Fruit fly (Drosophila melanogaster) whole organism, embryonic: Measurements from ENCODE around the gene CG5863.
A peak's percentile ranks its signal among the peaks of the same experiment; 100 is the strongest.

Experiments
- Ada2b ChIP-seq: fragments of 200-800 bp; sonication (Bioruptor generic); IDR thresholded peaks from 2 replicates; pipeline ENCODE4 v1.3.6; 2022; ENCODE audit warnings: missing biosample characterization, missing genetic modification characterization
- Atf6 ChIP-seq: fragments of 200-800 bp; sonication (Bioruptor generic); IDR thresholded peaks from 2 replicates; pipeline ENCODE4 v1.3.6; 2022; ENCODE audit warnings: missing biosample characterization, missing genetic modification characterization
- B-H2 ChIP-seq: fragments of 200-800 bp; sonication (Bioruptor generic); optimal IDR thresholded peaks from 2 replicates; lab custom pipeline; 2018; ENCODE audit warnings: missing biosample characterization, mild to moderate bottlenecking, missing genetic modification characterization
- CG10267 ChIP-seq: fragments of 200-800 bp; sonication (Bioruptor generic); optimal IDR thresholded peaks from 2 replicates; lab custom pipeline; 2018; ENCODE audit warnings: missing biosample characterization, mild to moderate bottlenecking, missing genetic modification characterization, moderate library complexity
- CG10462 ChIP-seq: fragments of 200-800 bp; sonication (Bioruptor generic); optimal IDR thresholded peaks from 2 replicates; lab custom pipeline; 2016; ENCODE audit warnings: missing biosample characterization, missing genetic modification characterization
- CG10979 ChIP-seq: fragments of 200-800 bp; sonication (Bioruptor generic); optimal IDR thresholded peaks from 2 replicates; lab custom pipeline; 2018; ENCODE audit warnings: missing biosample characterization, mild to moderate bottlenecking, missing genetic modification characterization, moderate library complexity
- CG12104 ChIP-seq: fragments of 200-800 bp; sonication (Bioruptor generic); optimal IDR thresholded peaks from 3 replicates; lab custom pipeline; 2016; ENCODE audit warnings: missing biosample characterization, missing genetic modification characterization
- CG12155 ChIP-seq: fragments of 200-800 bp; sonication (Bioruptor generic); optimal IDR thresholded peaks from 3 replicates; lab custom pipeline; 2016; ENCODE audit warnings: missing biosample characterization, missing genetic modification characterization
- CG12299 ChIP-seq: fragments of 200-800 bp; sonication (Bioruptor generic); optimal IDR thresholded peaks from 2 replicates; lab custom pipeline; 2018; ENCODE audit warnings: missing biosample characterization, mild to moderate bottlenecking, missing genetic modification characterization
- CG1233 ChIP-seq: fragments of 200-800 bp; sonication (Bioruptor generic); optimal IDR thresholded peaks from 4 replicates; lab custom pipeline; 2018; ENCODE audit warnings: missing biosample characterization, mild to moderate bottlenecking, missing genetic modification characterization
- CG13287 ChIP-seq: fragments of 200-800 bp; sonication (Bioruptor generic); IDR thresholded peaks from 2 replicates; pipeline ENCODE4 v1.3.6; 2022; ENCODE audit warnings: missing biosample characterization, missing genetic modification characterization; ENCODE audit not compliant: partially characterized antibody
- CG15269 ChIP-seq: fragments of 200-800 bp; sonication (Bioruptor generic); optimal IDR thresholded peaks from 2 replicates; lab custom pipeline; 2018; ENCODE audit warnings: missing biosample characterization, mild to moderate bottlenecking, missing genetic modification characterization, moderate library complexity
- CG17186 ChIP-seq: fragments of 200-800 bp; sonication (Bioruptor generic); optimal IDR thresholded peaks from 3 replicates; lab custom pipeline; 2017; ENCODE audit warnings: missing biosample characterization, missing genetic modification reagents, missing genetic modification characterization
- CG17359 ChIP-seq: fragments of 200-800 bp; sonication (Bioruptor generic); optimal IDR thresholded peaks from 3 replicates; lab custom pipeline; 2018; ENCODE audit warnings: missing biosample characterization, mild to moderate bottlenecking, missing genetic modification characterization, moderate library complexity
- CG18262 ChIP-seq: fragments of 200-800 bp; optimal IDR thresholded peaks from 3 replicates; lab custom pipeline; 2019; ENCODE audit warnings: missing biosample characterization, mild to moderate bottlenecking, missing genetic modification characterization, moderate library complexity
- CG2199 ChIP-seq: fragments of 200-800 bp; sonication (Bioruptor generic); IDR thresholded peaks from 3 replicates; pipeline ENCODE4 v1.3.6; 2022; ENCODE audit warnings: missing biosample characterization, missing genetic modification characterization
- CG3163 ChIP-seq: fragments of 200-800 bp; sonication (Bioruptor generic); optimal IDR thresholded peaks from 3 replicates; lab custom pipeline; 2016; ENCODE audit warnings: missing biosample characterization, missing genetic modification characterization
- CG6272 ChIP-seq: fragments of 200-800 bp; sonication (Bioruptor generic); IDR thresholded peaks from 2 replicates; pipeline ENCODE4 v1.3.6; 2022; ENCODE audit warnings: missing biosample characterization, missing genetic modification characterization
- CG6683 ChIP-seq: fragments of 200-800 bp; sonication (Bioruptor generic); optimal IDR thresholded peaks from 2 replicates; lab custom pipeline; 2017; ENCODE audit warnings: missing biosample characterization, mild to moderate bottlenecking, missing genetic modification characterization, missing genetic modification reagents
- CG8359 ChIP-seq: fragments of 200-800 bp; sonication (Bioruptor generic); optimal IDR thresholded peaks from 2 replicates; lab custom pipeline; 2017; ENCODE audit warnings: missing biosample characterization, mild to moderate bottlenecking, missing genetic modification characterization, borderline replicate concordance
- CkIIα-i1 ChIP-seq: fragments of 200-800 bp; sonication (Bioruptor generic); IDR thresholded peaks from 2 replicates; pipeline ENCODE4 v1.3.6; 2022; ENCODE audit warnings: missing biosample characterization, missing genetic modification characterization
- D ChIP-seq, 2 experiments: fragments of 200-800 bp in 1 of 2; fragments of >200 bp in 1 of 2; sonication (Bioruptor generic) in 1 of 2; optimal IDR thresholded peaks; 2 replicates in 1 of 2; 3 replicates in 1 of 2; lab custom pipeline; 2017; ENCODE audit warnings: mild to moderate bottlenecking in 1 of 2, missing biosample characterization in 1 of 2, missing genetic modification characterization in 1 of 2, missing genetic modification reagents in 1 of 2
- Doc2 ChIP-seq: fragments of 200-800 bp; sonication (Bioruptor generic); IDR thresholded peaks from 2 replicates; pipeline ENCODE4 v1.3.6; 2022; ENCODE audit warnings: missing biosample characterization, missing genetic modification characterization
- Elba2 ChIP-seq: fragments of 200-800 bp; sonication (Bioruptor generic); optimal IDR thresholded peaks from 3 replicates; lab custom pipeline; 2016; ENCODE audit warnings: missing biosample characterization, missing genetic modification characterization
- Gug ChIP-seq: fragments of 200-800 bp; sonication (Bioruptor generic); IDR thresholded peaks from 4 replicates; pipeline ENCODE4 v1.3.6; 2022; ENCODE audit warnings: missing biosample characterization, missing genetic modification characterization
- H2.0 ChIP-seq: fragments of 200-800 bp; sonication (Bioruptor generic); IDR thresholded peaks from 2 replicates; pipeline ENCODE4 v1.3.6; 2022; ENCODE audit warnings: missing biosample characterization, missing genetic modification characterization
- Hmr ChIP-seq: fragments of 200-800 bp; sonication (Bioruptor generic); optimal IDR thresholded peaks from 3 replicates; lab custom pipeline; 2017; ENCODE audit warnings: mild to moderate bottlenecking, missing biosample characterization, missing genetic modification reagents, missing genetic modification characterization
- Max ChIP-seq: fragments of 200-800 bp; sonication (Bioruptor generic); optimal IDR thresholded peaks from 2 replicates; lab custom pipeline; 2016; ENCODE audit warnings: missing biosample characterization, mild to moderate bottlenecking, missing genetic modification characterization
- Tbp ChIP-seq: fragments of >200 bp; optimal IDR thresholded peaks from 2 replicates; lab custom pipeline; 2018; ENCODE audit warnings: missing biosample characterization, missing genetic modification characterization
- bab2 ChIP-seq: fragments of 200-800 bp; sonication (Bioruptor generic); optimal IDR thresholded peaks from 2 replicates; lab custom pipeline; 2016; ENCODE audit warnings: missing biosample characterization, missing genetic modification characterization
- bcd ChIP-seq: fragments of 200-800 bp; sonication (Bioruptor generic); optimal IDR thresholded peaks from 2 replicates; lab custom pipeline; 2017; ENCODE audit warnings: missing biosample characterization, mild to moderate bottlenecking, missing genetic modification characterization
- bowl ChIP-seq: fragments of 200-800 bp; sonication (Bioruptor generic); IDR thresholded peaks from 2 replicates; pipeline ENCODE4 v1.3.6; 2022; ENCODE audit warnings: missing biosample characterization, missing genetic modification characterization
- crol ChIP-seq: fragments of 200-800 bp; sonication (Bioruptor generic); IDR thresholded peaks from 2 replicates; pipeline ENCODE4 v1.3.6; 2022; ENCODE audit warnings: missing biosample characterization, missing genetic modification characterization
- dan ChIP-seq: fragments of 200-800 bp; sonication (Bioruptor generic); IDR thresholded peaks from 2 replicates; pipeline ENCODE4 v1.3.6; 2022; ENCODE audit warnings: missing biosample characterization, missing genetic modification characterization
- dm ChIP-seq: fragments of 200-800 bp; sonication (Bioruptor generic); optimal IDR thresholded peaks from 3 replicates; lab custom pipeline; 2016; ENCODE audit warnings: missing biosample characterization, missing genetic modification characterization
- dpn ChIP-seq, 2 experiments: fragments of 200-800 bp; sonication (Bioruptor generic); optimal IDR thresholded peaks; 3 replicates each; lab custom pipeline; 2016; ENCODE audit warnings: missing biosample characterization in 2 of 2, missing genetic modification characterization in 2 of 2
- fd96Cb ChIP-seq: fragments of 200-800 bp; sonication (Bioruptor generic); optimal IDR thresholded peaks from 2 replicates; lab custom pipeline; 2018; ENCODE audit warnings: missing biosample characterization, mild to moderate bottlenecking, missing genetic modification characterization, moderate library complexity
- gt ChIP-seq: fragments of 200-800 bp; sonication (Bioruptor generic); IDR thresholded peaks from 2 replicates; pipeline ENCODE4 v1.3.6; 2022; ENCODE audit warnings: missing biosample characterization, missing genetic modification characterization
- h ChIP-seq: fragments of >200 bp; optimal IDR thresholded peaks from 2 replicates; lab custom pipeline; 2017
- hkb ChIP-seq, 2 experiments: fragments of 200-800 bp in 1 of 2; fragments of >200 bp in 1 of 2; sonication (Bioruptor generic) in 1 of 2; IDR thresholded peaks in 1 of 2; optimal IDR thresholded peaks in 1 of 2; 2 replicates each; pipeline versions ENCODE4 v1.3.6 to Lab custom; 2017 to 2022; ENCODE audit warnings: missing biosample characterization in 1 of 2, missing genetic modification characterization in 1 of 2
- inv ChIP-seq: fragments of 200-800 bp; sonication (Bioruptor generic); IDR thresholded peaks from 2 replicates; pipeline ENCODE4 v1.3.6; 2022; ENCODE audit warnings: missing biosample characterization, missing genetic modification characterization; ENCODE audit not compliant: partially characterized antibody
- ken ChIP-seq: fragments of 200-800 bp; sonication (Bioruptor generic); IDR thresholded peaks from 3 replicates; pipeline ENCODE4 v1.3.6; 2022; ENCODE audit warnings: missing biosample characterization, missing genetic modification characterization
- lbe ChIP-seq: fragments of 200-800 bp; sonication (Bioruptor generic); optimal IDR thresholded peaks from 2 replicates; lab custom pipeline; 2016; ENCODE audit warnings: missing biosample characterization, mild to moderate bottlenecking, missing genetic modification characterization
- p53 ChIP-seq: fragments of 200-800 bp; sonication (Bioruptor generic); optimal IDR thresholded peaks from 2 replicates; lab custom pipeline; 2016; ENCODE audit warnings: missing biosample characterization, missing genetic modification characterization
- phol ChIP-seq: fragments of 200-800 bp; sonication (Bioruptor generic); optimal IDR thresholded peaks from 3 replicates; lab custom pipeline; 2018; ENCODE audit warnings: missing biosample characterization, mild to moderate bottlenecking, missing genetic modification characterization, moderate library complexity
- pnt ChIP-seq: fragments of 200-800 bp; sonication (Bioruptor generic); optimal IDR thresholded peaks from 3 replicates; lab custom pipeline; 2016; ENCODE audit warnings: missing biosample characterization, missing genetic modification characterization
- wor ChIP-seq: fragments of 200-800 bp; sonication (Bioruptor generic); IDR thresholded peaks from 2 replicates; pipeline ENCODE4 v1.3.6; 2022; ENCODE audit warnings: missing biosample characterization, missing genetic modification characterization
- yki ChIP-seq: fragments of >200 bp; optimal IDR thresholded peaks from 3 replicates; lab custom pipeline; 2018
- zen2 ChIP-seq: fragments of 200-800 bp; sonication (Bioruptor generic); IDR thresholded peaks from 3 replicates; pipeline ENCODE4 v1.3.6; 2022; ENCODE audit warnings: missing biosample characterization, missing genetic modification characterization; ENCODE audit not compliant: partially characterized antibody

The CG5863 gene

dm6 chr3R:17400675-17401118, 10.2 kb upstream of the CG5863 start (continued):
- TF ChIP-seq D (optimal IDR thresholded peaks at IDR 0.05; lab: Kevin White, UChicago) (no peak), D (GFP tag; optimal IDR thresholded peaks at IDR 0.05; lab: Kevin White, UChicago) (peak; percentile 67), CkIIα-i1 (no peak), CG17359 (tag; lab: Kevin White, UChicago) (peak; percentile 61), lbe (GFP tag; lab: Kevin White, UChicago) (peak; percentile 47), hkb (optimal IDR thresholded peaks at IDR 0.05; lab: Kevin White, UChicago) (no peak), hkb (GFP tag; IDR thresholded peaks at IDR 0.05; lab: Robert Waterston, UW) (peak; percentile 80), CG8359 (GFP tag; lab: Kevin White, UChicago) (peak; percentile 50), dm (GFP tag; lab: Kevin White, UChicago) (no peak), p53 (GFP tag; lab: Kevin White, UChicago) (peak; percentile 2)

DNA sequence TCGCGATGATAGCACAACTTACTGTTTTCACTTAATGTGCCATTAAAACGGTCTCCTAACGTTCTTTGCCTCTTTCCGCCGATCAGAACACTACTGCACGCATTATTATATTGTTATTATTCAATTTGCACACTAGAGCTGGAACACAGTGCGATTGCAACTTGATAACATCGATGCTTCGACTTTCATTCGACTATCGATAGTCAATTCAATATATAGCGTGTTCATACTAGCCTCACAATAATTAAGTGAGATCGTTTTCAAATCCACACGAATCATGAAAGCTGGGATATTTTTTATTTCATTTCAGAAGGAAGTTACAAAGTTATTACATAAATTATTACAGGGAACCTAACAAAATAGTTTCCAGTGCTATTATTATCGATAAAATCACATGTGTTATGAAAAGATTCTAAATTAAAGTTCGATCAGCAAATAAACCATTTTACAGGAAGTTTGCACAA, 9.6 kb upstream of the CG5863 start:
- peak; percentile 28 for TF ChIP-seq CG18262
- no peak for TF ChIP-seq CG10979 (tag; lab: Kevin White, UChicago)
- peak; percentile 71 for TF ChIP-seq Hmr (GFP tag; lab: Kevin White, UChicago)
- TF ChIP-seq dpn (GFP tag; optimal IDR thresholded peaks at IDR 0.05; lab: Kevin White, UChicago), result peak; percentile 61 to 70
- TF ChIP-seq CG12104 (GFP tag; lab: Kevin White, UChicago), result peak; percentile 17
- TF ChIP-seq bowl (GFP tag; lab: Robert Waterston, UW), result no peak
- TF ChIP-seq CG6272, result peak; percentile 45; the same call in 1 of the 2 replicates
- TF ChIP-seq crol (GFP tag; lab: Robert Waterston, UW), result no peak
- peak; percentile 16 for TF ChIP-seq CG10267 (tag; lab: Kevin White, UChicago)
- TF ChIP-seq CG6683 (GFP tag; lab: Kevin White, UChicago), result peak; percentile 1
- peak; percentile 22; the same call in 1 of the 2 replicates for TF ChIP-seq Atf6 (GFP tag; lab: Robert Waterston, UW)
- TF ChIP-seq bcd (GFP tag; lab: Kevin White, UChicago), result peak; percentile 47
- TF ChIP-seq zen2 (GFP tag; lab: Robert Waterston, UW), result peak; percentile 63; the same call in 1 of the 3 replicates
- TF ChIP-seq bab2 (GFP tag; lab: Kevin White, UChicago), result peak; percentile 37
- no peak for TF ChIP-seq pnt (GFP tag; lab: Kevin White, UChicago)
- no peak for TF ChIP-seq CG1233 (GFP tag; lab: Kevin White, UChicago)
- TF ChIP-seq h (lab: Kevin White, UChicago), result no peak
- peak; percentile 21 for TF ChIP-seq dm (GFP tag; lab: Kevin White, UChicago)
- TF ChIP-seq Ada2b, result peak; percentile 51; the same call in 1 of the 2 replicates
- peak; percentile 36 for TF ChIP-seq CG3163 (GFP tag; lab: Kevin White, UChicago)
- TF ChIP-seq Elba2 (GFP tag; lab: Kevin White, UChicago), result no peak
- no peak for TF ChIP-seq wor (GFP tag; lab: Robert Waterston, UW)
- no peak for TF ChIP-seq ken
- TF ChIP-seq Doc2 (GFP tag; lab: Robert Waterston, UW), result no peak
- TF ChIP-seq gt (GFP tag; lab: Robert Waterston, UW), result no peak
- peak; percentile 33; the same call in 1 of the 2 replicates for TF ChIP-seq H2.0 (GFP tag; lab: Robert Waterston, UW)
- no peak for TF ChIP-seq yki (lab: Kevin White, UChicago)
- peak; percentile 49 for TF ChIP-seq CG15269 (tag; lab: Kevin White, UChicago)
- peak; percentile 34 for TF ChIP-seq phol
- no peak for TF ChIP-seq dan (GFP tag; lab: Robert Waterston, UW)
- 0 out of 3 replicates have a peak, but pooled peaks have one; percentile 53 for TF ChIP-seq CG2199 (GFP tag; lab: Robert Waterston, UW)
- no peak for TF ChIP-seq CG10462
- no peak for TF ChIP-seq fd96Cb
- peak; percentile 40 for TF ChIP-seq B-H2 (GFP tag; lab: Kevin White, UChicago)
- no peak for TF ChIP-seq Tbp (GFP tag; lab: Kevin White, UChicago)
- peak; percentile 86 for TF ChIP-seq CG13287 (GFP tag; lab: Robert Waterston, UW)
- TF ChIP-seq Max (GFP tag; lab: Kevin White, UChicago), result no peak
- peak; percentile 53 for TF ChIP-seq CG12155 (GFP tag; lab: Kevin White, UChicago)
- no peak for TF ChIP-seq CG12299
- peak; percentile 21 for TF ChIP-seq CG17186
- TF ChIP-seq inv (GFP tag; lab: Robert Waterston, UW), result peak; percentile 79
- TF ChIP-seq Gug, result no peak; the same call in 3 of the 4 replicates
